Fruit fly (Drosophila melanogaster) whole organism, pupa: Measurements from ENCODE around the gene CG32243.

Source experiments
- CG12605 ChIP-seq: fragments of 200-800 bp; sonication (Bioruptor generic); IDR thresholded peaks from 2 replicates; pipeline ENCODE4 v1.3.6; 2022; ENCODE audit warnings: missing biosample characterization, missing genetic modification characterization
- CG14655 ChIP-seq: fragments of 200-800 bp; sonication (Bioruptor generic); optimal IDR thresholded peaks from 3 replicates; lab custom pipeline; 2017; ENCODE audit warnings: mild to moderate bottlenecking, missing biosample characterization, missing genetic modification reagents, missing genetic modification characterization
- CG17806 ChIP-seq: fragments of 200-800 bp; sonication (Bioruptor generic); optimal IDR thresholded peaks from 2 replicates; lab custom pipeline; 2018; ENCODE audit warnings: missing biosample characterization, mild to moderate bottlenecking, missing genetic modification characterization, moderate library complexity
- CG9948 ChIP-seq: fragments of 200-800 bp; sonication (Bioruptor generic); optimal IDR thresholded peaks from 2 replicates; lab custom pipeline; 2018; ENCODE audit warnings: missing biosample characterization, mild to moderate bottlenecking, missing genetic modification characterization, moderate library complexity
- EcR ChIP-seq: fragments of 200-800 bp; sonication (Bioruptor generic); optimal IDR thresholded peaks from 3 replicates; lab custom pipeline; 2019; ENCODE audit warnings: missing biosample characterization, missing genetic modification characterization, mild to moderate bottlenecking, moderate library complexity, missing genetic modification reagents
- Pif1B ChIP-seq: fragments of 200-800 bp; sonication (Bioruptor generic); optimal IDR thresholded peaks from 3 replicates; lab custom pipeline; 2016; ENCODE audit warnings: missing biosample characterization, missing genetic modification characterization
- fd96Ca ChIP-seq: fragments of 200-800 bp; sonication (Bioruptor generic); IDR thresholded peaks from 3 replicates; pipeline ENCODE4 v1.3.6; 2022; ENCODE audit warnings: missing biosample characterization, missing genetic modification characterization

- TF ChIP-seq EcR (GFP tag; lab: Kevin White, UChicago) (no peak), Pif1B (GFP tag; lab: Kevin White, UChicago) (no peak), CG9948 (tag; lab: Kevin White, UChicago) (no peak), CG14655 (GFP tag; lab: Kevin White, UChicago) (no peak), fd96Ca (GFP tag; lab: Robert Waterston, UW) (no peak), CG12605 (GFP tag; lab: Robert Waterston, UW) (no peak), CG17806 (tag; lab: Kevin White, UChicago) (no peak)
These were observed at the start of gene CG32243 for dm6 chr3L:4541070-4541469.
